Fruit fly (Drosophila melanogaster): ENCODE measurements around the gene CG33110.

- no peak for TF ChIP-seq CG7101 (tag; optimal IDR thresholded peaks at IDR 0.05)
- no peak for TF ChIP-seq kay (GFP tag; ENCODE audit: borderline replicate concordance)
- no peak for TF ChIP-seq Clk (GFP tag; optimal IDR thresholded peaks at IDR 0.05)
- no peak for TF ChIP-seq CG14711 (tag; optimal IDR thresholded peaks at IDR 0.05)
- no peak for TF ChIP-seq Crg-1 (GFP tag; optimal IDR thresholded peaks at IDR 0.05)
- TF ChIP-seq CG33017 (tag; optimal IDR thresholded peaks at IDR 0.05), result no peak
These were observed 56.3 kb downstream of the CG33110 start for dm6 chr3R:22626334-22626688.
